Fruit fly (Drosophila melanogaster): Measurements from ENCODE around the gene CG32264.

- TF ChIP-seq h (GFP tag; optimal IDR thresholded peaks at IDR 0.05) (no peak), Dfd (GFP tag; optimal IDR thresholded peaks at IDR 0.05) (no peak), Myc (optimal IDR thresholded peaks at IDR 0.05) (no peak), N (GFP tag; optimal IDR thresholded peaks at IDR 0.05) (no peak), Hr78 (GFP tag; optimal IDR thresholded peaks at IDR 0.05) (no peak), dmrt93B (GFP tag; optimal IDR thresholded peaks at IDR 0.05) (no peak)
Measured at dm6 chr3L:3690085-3690484, 116.2 kb downstream of the CG32264 start.
